Fruit fly (Drosophila melanogaster): Measurements from ENCODE around the gene Rh7.
A peak's percentile ranks its signal among the peaks of the same experiment; 100 is the strongest.

The Rh7 gene

dm6 chr3L:12124975-12125374 is 50.3 kb downstream of the Rh7 start, which contains the start of gene yps (continued):
- peak; percentile 81 for TF ChIP-seq D19B (GFP tag; optimal IDR thresholded peaks at IDR 0.05)
- TF ChIP-seq CG8478 (optimal IDR thresholded peaks at IDR 0.05), result no peak
- TF ChIP-seq bbx (GFP tag; IDR thresholded peaks at IDR 0.05; ENCODE audit: partially characterized antibody), result peak; percentile 88
- no peak for TF ChIP-seq CG15073 (GFP tag; optimal IDR thresholded peaks at IDR 0.05)
- peak; percentile 84 for TF ChIP-seq seq (GFP tag; IDR thresholded peaks at IDR 0.05)
- peak; percentile 98 for TF ChIP-seq CG17328 (GFP tag; IDR thresholded peaks at IDR 0.05)
- TF ChIP-seq schlank (tag; optimal IDR thresholded peaks at IDR 0.05), result peak; percentile 97
- TF ChIP-seq CG6854 (GFP tag; optimal IDR thresholded peaks at IDR 0.05), result peak; percentile 93
- TF ChIP-seq slp2 (GFP tag; optimal IDR thresholded peaks at IDR 0.05), result peak; percentile 93
- peak; percentile 87 for TF ChIP-seq Atf3 (GFP tag; optimal IDR thresholded peaks at IDR 0.05)
- TF ChIP-seq Nf-YA (GFP tag; IDR thresholded peaks at IDR 0.05), result peak; percentile 92
- peak; percentile 74 for TF ChIP-seq CG6654 (GFP tag; optimal IDR thresholded peaks at IDR 0.05)
- TF ChIP-seq odd (GFP tag; optimal IDR thresholded peaks at IDR 0.05), result peak; percentile 98
- peak; percentile 99 for TF ChIP-seq mirr (GFP tag; optimal IDR thresholded peaks at IDR 0.05)
- no peak for TF ChIP-seq ab (GFP tag; optimal IDR thresholded peaks at IDR 0.05)
- peak; percentile 92 for TF ChIP-seq dati (GFP tag; IDR thresholded peaks at IDR 0.05)
- TF ChIP-seq stc (GFP tag; IDR thresholded peaks at IDR 0.05), result peak; percentile 94
- peak; percentile 90 for TF ChIP-seq CG11085 (GFP tag; IDR thresholded peaks at IDR 0.05)
- peak; percentile 73 for TF ChIP-seq al (GFP tag; IDR thresholded peaks at IDR 0.05)
- no peak for TF ChIP-seq nau (GFP tag; optimal IDR thresholded peaks at IDR 0.05)
- TF ChIP-seq Nf-YC (tag; optimal IDR thresholded peaks at IDR 0.05), result peak; percentile 78
- TF ChIP-seq Adf1 (GFP tag; IDR thresholded peaks at IDR 0.05), result peak; percentile 73
- TF ChIP-seq Gug (GFP tag; IDR thresholded peaks at IDR 0.05), result peak; percentile 52; the same call in 2 of the 4 replicates
- peak; percentile 87 for TF ChIP-seq CG3847 (GFP tag; IDR thresholded peaks at IDR 0.05)
- TF ChIP-seq otp (GFP tag; IDR thresholded peaks at IDR 0.05), result peak; percentile 97
- peak; percentile 88 for TF ChIP-seq CG14014 (GFP tag; IDR thresholded peaks at IDR 0.05)
- TF ChIP-seq CG2889 (GFP tag; IDR thresholded peaks at IDR 0.05), result peak; percentile 50; the same call in 1 of the 3 replicates
- peak; percentile 99 for TF ChIP-seq lab (GFP tag; optimal IDR thresholded peaks at IDR 0.05)
- peak; percentile 64; the same call in 1 of the 2 replicates for TF ChIP-seq CG14667 (GFP tag; IDR thresholded peaks at IDR 0.05)
- peak; percentile 84 for TF ChIP-seq CG14441 (GFP tag; IDR thresholded peaks at IDR 0.05)
- TF ChIP-seq ci (GFP tag; IDR thresholded peaks at IDR 0.05), result peak; percentile 99
- TF ChIP-seq Ssrp (tag; optimal IDR thresholded peaks at IDR 0.05), result peak; percentile 69
- no peak for TF ChIP-seq abd-A (tag; optimal IDR thresholded peaks at IDR 0.05)
- TF ChIP-seq CG7839 (tag; optimal IDR thresholded peaks at IDR 0.05), result peak; percentile 87
- peak; percentile 87 for TF ChIP-seq grn (GFP tag; optimal IDR thresholded peaks at IDR 0.05)
- peak; percentile 96 for TF ChIP-seq CG12104 (GFP tag; optimal IDR thresholded peaks at IDR 0.05)
- peak; percentile 69 for TF ChIP-seq CG4730 (GFP tag; IDR thresholded peaks at IDR 0.05)
- peak; percentile 23 for TF ChIP-seq CG31388 (GFP tag; optimal IDR thresholded peaks at IDR 0.05)
- peak; percentile 86 for TF ChIP-seq emc (GFP tag; optimal IDR thresholded peaks at IDR 0.05)
- peak in 1 of 3 experiments; percentile 73 for TF ChIP-seq Stat92E (GFP tag; optimal IDR thresholded peaks at IDR 0.05)
- TF ChIP-seq HLHmδ (GFP tag; optimal IDR thresholded peaks at IDR 0.05), result peak; percentile 100
- peak; percentile 49; the same call in 1 of the 3 replicates for TF ChIP-seq CG11560 (tag; IDR thresholded peaks at IDR 0.05)
- peak; percentile 87; the same call in 1 of the 2 replicates for TF ChIP-seq HLH3B (GFP tag; IDR thresholded peaks at IDR 0.05)
- peak; percentile 94 for TF ChIP-seq gcm (GFP tag; optimal IDR thresholded peaks at IDR 0.05)
- TF ChIP-seq CG15696 (tag; optimal IDR thresholded peaks at IDR 0.05), result peak; percentile 63
- TF ChIP-seq Hey (tag; optimal IDR thresholded peaks at IDR 0.05), result peak; percentile 95
- TF ChIP-seq Oaz (GFP tag; IDR thresholded peaks at IDR 0.05), result peak; percentile 72
- peak; percentile 89 for TF ChIP-seq CG15269 (tag; optimal IDR thresholded peaks at IDR 0.05)
- peak; percentile 67 for TF ChIP-seq hbn (GFP tag; IDR thresholded peaks at IDR 0.05; ENCODE audit: partially characterized antibody)
- TF ChIP-seq CG10321 (GFP tag; IDR thresholded peaks at IDR 0.05), result peak; percentile 82
- TF ChIP-seq Lim3 (GFP tag; IDR thresholded peaks at IDR 0.05), result no peak
- peak; percentile 91 for TF ChIP-seq CG11247 (GFP tag; IDR thresholded peaks at IDR 0.05)

Data from whole organism, embryonic.